Fruit fly (Drosophila melanogaster): ENCODE measurements around the gene CG8997.

CG8997 gene

DNA sequence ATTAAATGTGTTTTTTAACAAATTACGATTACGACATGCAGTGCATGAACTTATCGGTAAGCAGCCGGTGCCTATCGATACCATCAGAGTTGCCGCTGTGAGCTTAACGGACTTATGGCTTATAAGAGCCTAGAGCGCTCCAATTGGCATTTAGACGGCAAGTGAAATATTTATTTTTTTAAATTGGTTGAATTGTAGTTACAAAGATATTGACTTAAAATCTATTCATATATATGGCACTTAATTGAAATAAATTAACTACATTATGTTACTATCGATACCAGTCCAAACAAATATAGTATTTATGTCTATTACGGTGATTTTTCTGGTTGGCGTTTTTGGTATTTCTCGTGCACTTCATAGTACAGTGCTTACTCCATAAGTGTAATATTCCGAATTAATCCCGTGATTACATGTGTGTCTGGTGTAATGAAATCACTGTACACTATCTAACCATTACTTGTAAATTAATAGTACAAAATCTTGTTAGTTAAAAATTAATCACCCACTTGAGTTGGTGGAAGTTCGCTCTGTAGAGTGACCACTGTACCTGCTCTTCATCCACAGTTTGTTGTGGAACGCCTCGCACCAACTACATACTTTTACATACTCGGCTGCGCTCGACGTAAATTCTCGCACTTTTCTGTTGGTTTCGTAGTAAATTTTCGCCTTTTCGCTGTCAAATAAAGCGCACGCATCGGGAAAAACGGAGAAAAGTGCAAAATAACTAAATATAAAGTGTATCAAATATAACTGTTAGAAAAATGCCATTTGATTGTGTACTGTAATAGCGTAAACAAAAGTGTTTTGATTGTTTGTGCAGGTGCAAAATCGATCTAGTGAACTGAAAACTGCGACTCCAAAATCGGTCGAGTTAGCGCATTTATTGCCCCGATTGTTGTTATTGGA, 9.9 kb downstream of the CG8997 start, which contains the start of the genes mRpS23 and CenG1A (continued):
- TF ChIP-seq Dad (GFP tag; optimal IDR thresholded peaks at IDR 0.05) (peak; percentile 100), sens (GFP tag) (peak; percentile 100), amos (GFP tag; IDR thresholded peaks at IDR 0.05; ENCODE audit: partially characterized antibody) (peak; percentile 64; the same call in 1 of the 2 replicates), ab (GFP tag; optimal IDR thresholded peaks at IDR 0.05) (peak; percentile 99), CG11723 (GFP tag; optimal IDR thresholded peaks at IDR 0.05) (peak; percentile 99), Lpt (GFP tag; optimal IDR thresholded peaks at IDR 0.05) (no peak), CG2678 (tag; optimal IDR thresholded peaks at IDR 0.05) (peak; percentile 100), schlank (tag; optimal IDR thresholded peaks at IDR 0.05) (peak; percentile 100), cad (GFP tag; optimal IDR thresholded peaks at IDR 0.05) (no peak), Optix (GFP tag; IDR thresholded peaks at IDR 0.05) (peak; percentile 100), Hr51 (GFP tag; optimal IDR thresholded peaks at IDR 0.05) (peak; percentile 100), bbx (GFP tag; IDR thresholded peaks at IDR 0.05; ENCODE audit: partially characterized antibody) (peak; percentile 64; the same call in 1 of the 2 replicates), CG14860 (GFP tag; IDR thresholded peaks at IDR 0.05; ENCODE audit: partially characterized antibody) (peak; percentile 86), MESR4 (GFP tag; optimal IDR thresholded peaks at IDR 0.05) (peak; percentile 99), Atf6 (GFP tag; IDR thresholded peaks at IDR 0.05) (peak; percentile 100), Doc2 (GFP tag; IDR thresholded peaks at IDR 0.05) (peak; percentile 99), CG6175 (GFP tag; IDR thresholded peaks at IDR 0.05) (peak; percentile 100), gro (GFP tag; optimal IDR thresholded peaks at IDR 0.05) (peak; percentile 100), Sry-β (GFP tag; optimal IDR thresholded peaks at IDR 0.05) (peak; percentile 83), ttk (GFP tag; IDR thresholded peaks at IDR 0.05) (peak; percentile 100), CG10462 (GFP tag; optimal IDR thresholded peaks at IDR 0.05) (peak; percentile 99), NC2β (GFP tag; optimal IDR thresholded peaks at IDR 0.05) (peak; percentile 100), Atf3 (GFP tag; optimal IDR thresholded peaks at IDR 0.05) (peak; percentile 100), oc (tag; optimal IDR thresholded peaks at IDR 0.05) (peak; percentile 100), CG18599 (GFP tag; optimal IDR thresholded peaks at IDR 0.05) (peak; percentile 100), HLH4C (GFP tag; IDR thresholded peaks at IDR 0.05; ENCODE audit: partially characterized antibody) (peak; percentile 85), CG1647 (GFP tag; optimal IDR thresholded peaks at IDR 0.05) (peak; percentile 99), Oaz (GFP tag; IDR thresholded peaks at IDR 0.05) (peak; percentile 100), chm (GFP tag; IDR thresholded peaks at IDR 0.05) (peak; percentile 100), CG11398 (GFP tag; optimal IDR thresholded peaks at IDR 0.05) (peak; percentile 99), ham (GFP tag; IDR thresholded peaks at IDR 0.05) (peak; percentile 100), GATAe (GFP tag; conservative IDR thresholded peaks at IDR 0.05) (peak; percentile 99), vnd (GFP tag; IDR thresholded peaks at IDR 0.05; ENCODE audit: partially characterized antibody) (peak; percentile 85), pb (GFP tag; optimal IDR thresholded peaks at IDR 0.05) (peak; percentile 99), eyg (GFP tag; optimal IDR thresholded peaks at IDR 0.05) (peak; percentile 99), CG7745 (tag; optimal IDR thresholded peaks at IDR 0.05) (peak; percentile 97), TFAM (GFP tag; optimal IDR thresholded peaks at IDR 0.05) (peak; percentile 97), CG9817 (tag; optimal IDR thresholded peaks at IDR 0.05) (peak; percentile 100), CG3065 (GFP tag; optimal IDR thresholded peaks at IDR 0.05) (peak; percentile 100), vvl (GFP tag; IDR thresholded peaks at IDR 0.05) (peak; percentile 100), pho (GFP tag; optimal IDR thresholded peaks at IDR 0.05) (peak; percentile 100), onecut (GFP tag; IDR thresholded peaks at IDR 0.05) (peak; percentile 99), lov (optimal IDR thresholded peaks at IDR 0.05) (no peak), lov (GFP tag; IDR thresholded peaks at IDR 0.05) (peak; percentile 100), hbn (GFP tag; IDR thresholded peaks at IDR 0.05; ENCODE audit: partially characterized antibody) (peak; percentile 79), croc (GFP tag; conservative IDR thresholded peaks at IDR 0.05) (peak; percentile 100), CG14667 (GFP tag; IDR thresholded peaks at IDR 0.05) (peak; percentile 100), CG6791 (GFP tag; IDR thresholded peaks at IDR 0.05; ENCODE audit: partially characterized antibody) (peak; percentile 74), CG2120 (GFP tag; optimal IDR thresholded peaks at IDR 0.05) (peak; percentile 100)
